Fruit fly (Drosophila melanogaster) whole organism, prepupa: ENCODE measurements around the gene CG17078.

Experiments
- Blimp-1 ChIP-seq: fragments of 200-800 bp; sonication (Bioruptor generic); optimal IDR thresholded peaks from 3 replicates; lab custom pipeline; 2017; ENCODE audit warnings: missing biosample characterization, missing genetic modification characterization, mild to moderate bottlenecking, moderate library complexity, missing genetic modification reagents
- CG10669 ChIP-seq: fragments of 200-800 bp; sonication (Bioruptor generic); optimal IDR thresholded peaks from 3 replicates; lab custom pipeline; 2018; ENCODE audit warnings: missing biosample characterization, mild to moderate bottlenecking, missing genetic modification characterization, moderate library complexity
- CG11294 ChIP-seq: fragments of 200-800 bp; sonication (Bioruptor generic); IDR thresholded peaks from 2 replicates; pipeline ENCODE4 v1.3.6; 2022; ENCODE audit warnings: missing biosample characterization, missing genetic modification characterization
- CG11762 ChIP-seq: fragments of 200-800 bp; sonication (Bioruptor generic); optimal IDR thresholded peaks from 3 replicates; lab custom pipeline; 2016; ENCODE audit warnings: missing biosample characterization, missing genetic modification characterization; ENCODE audit not compliant: insufficient read depth
- CG11902 ChIP-seq: fragments of 200-800 bp; sonication (Bioruptor generic); optimal IDR thresholded peaks from 3 replicates; lab custom pipeline; 2016; ENCODE audit warnings: missing biosample characterization, missing genetic modification characterization
- CG1621 ChIP-seq: fragments of 200-800 bp; sonication (Bioruptor generic); optimal IDR thresholded peaks from 3 replicates; lab custom pipeline; 2018; ENCODE audit warnings: missing biosample characterization, mild to moderate bottlenecking, missing genetic modification characterization
- CG3032 ChIP-seq: fragments of 200-800 bp; optimal IDR thresholded peaks from 2 replicates; lab custom pipeline; 2019; ENCODE audit warnings: missing biosample characterization, mild to moderate bottlenecking, missing genetic modification characterization, moderate library complexity
- CG31627 ChIP-seq: fragments of 200-800 bp; sonication (Bioruptor generic); optimal IDR thresholded peaks from 3 replicates; lab custom pipeline; 2016; ENCODE audit warnings: missing biosample characterization, missing genetic modification characterization
- CG32006 ChIP-seq: fragments of 200-800 bp; sonication (Bioruptor generic); optimal IDR thresholded peaks from 3 replicates; lab custom pipeline; 2017; ENCODE audit warnings: missing biosample characterization, mild to moderate bottlenecking, missing genetic modification characterization
- CG3919 ChIP-seq: fragments of 200-800 bp; sonication (Bioruptor generic); optimal IDR thresholded peaks from 3 replicates; lab custom pipeline; 2016; ENCODE audit warnings: missing biosample characterization, missing genetic modification characterization
- CG4318 ChIP-seq: fragments of 200-800 bp; sonication (Bioruptor generic); optimal IDR thresholded peaks from 3 replicates; lab custom pipeline; 2017; ENCODE audit warnings: missing biosample characterization, mild to moderate bottlenecking, missing genetic modification characterization
- CG6163 ChIP-seq: fragments of 200-800 bp; sonication (Bioruptor generic); IDR thresholded peaks from 3 replicates; pipeline ENCODE4 v1.3.6; 2022; ENCODE audit warnings: missing biosample characterization, missing genetic modification characterization
- CG6276 ChIP-seq: fragments of 200-800 bp; sonication (Bioruptor generic); optimal IDR thresholded peaks from 2 replicates; lab custom pipeline; 2017; ENCODE audit warnings: missing biosample characterization, mild to moderate bottlenecking, missing genetic modification characterization
- CG6808 ChIP-seq: fragments of 200-800 bp; sonication (Bioruptor generic); optimal IDR thresholded peaks from 3 replicates; lab custom pipeline; 2017; ENCODE audit warnings: missing biosample characterization, missing genetic modification characterization, mild to moderate bottlenecking, moderate library complexity, missing genetic modification reagents
- CG8119 ChIP-seq: fragments of 200-800 bp; sonication (Bioruptor generic); IDR thresholded peaks from 3 replicates; pipeline ENCODE4 v1.3.6; 2022; ENCODE audit warnings: missing biosample characterization, missing genetic modification characterization
- CG8632 ChIP-seq: fragments of 200-800 bp; sonication (Bioruptor generic); optimal IDR thresholded peaks from 3 replicates; lab custom pipeline; 2016; ENCODE audit warnings: missing biosample characterization, missing genetic modification characterization
- CG9139 ChIP-seq: fragments of 200-800 bp; sonication (Bioruptor generic); optimal IDR thresholded peaks from 3 replicates; lab custom pipeline; 2017; ENCODE audit warnings: missing biosample characterization, mild to moderate bottlenecking, missing genetic modification characterization
- Eip78C ChIP-seq: fragments of 200-800 bp; sonication (Bioruptor generic); peaks from one replicate; lab custom pipeline; 2016; ENCODE audit warnings: missing biosample characterization, missing genetic modification characterization
- Eip93F ChIP-seq: fragments of 200-800 bp; sonication (Bioruptor generic); optimal IDR thresholded peaks from 2 replicates; lab custom pipeline; 2016; ENCODE audit warnings: missing biosample characterization, mild to moderate bottlenecking, missing genetic modification characterization
- Ets21C ChIP-seq: fragments of 200-800 bp; sonication (Bioruptor generic); optimal IDR thresholded peaks from 3 replicates; lab custom pipeline; 2016; ENCODE audit warnings: missing biosample characterization, missing genetic modification characterization
- Ets96B ChIP-seq: fragments of 200-800 bp; optimal IDR thresholded peaks from 2 replicates; lab custom pipeline; 2019; ENCODE audit warnings: missing biosample characterization, mild to moderate bottlenecking, missing genetic modification characterization, moderate library complexity
- Gug ChIP-seq: fragments of 200-800 bp; sonication (Bioruptor generic); IDR thresholded peaks from 2 replicates; pipeline ENCODE4 v1.3.6; 2022; ENCODE audit warnings: missing biosample characterization, missing genetic modification characterization
- Hr38 ChIP-seq: sonication (Bioruptor generic); optimal IDR thresholded peaks from 2 replicates; lab custom pipeline; 2016; ENCODE audit warnings: missing biosample characterization, missing genetic modification characterization
- Hr39 ChIP-seq: fragments of 200-800 bp; sonication (Bioruptor generic); optimal IDR thresholded peaks from 2 replicates; lab custom pipeline; 2016; ENCODE audit warnings: missing biosample characterization, missing genetic modification characterization
- Hr4 ChIP-seq: fragments of 200-800 bp; sonication (Bioruptor generic); optimal IDR thresholded peaks from 3 replicates; lab custom pipeline; 2016; ENCODE audit warnings: missing biosample characterization, missing genetic modification characterization
- Met ChIP-seq: fragments of 200-800 bp; sonication (Bioruptor generic); optimal IDR thresholded peaks from 3 replicates; lab custom pipeline; 2016; ENCODE audit warnings: missing biosample characterization, missing genetic modification characterization
- OdsH ChIP-seq: fragments of 200-800 bp; sonication (Bioruptor generic); optimal IDR thresholded peaks from 3 replicates; lab custom pipeline; 2016; ENCODE audit warnings: missing biosample characterization, missing genetic modification characterization
- Smox ChIP-seq: fragments of 200-800 bp; sonication (Bioruptor generic); optimal IDR thresholded peaks from 3 replicates; lab custom pipeline; 2016; ENCODE audit warnings: missing biosample characterization, missing genetic modification characterization
- Sox102F ChIP-seq: fragments of 200-800 bp; sonication (Bioruptor generic); optimal IDR thresholded peaks from 2 replicates; lab custom pipeline; 2016; ENCODE audit warnings: missing biosample characterization, mild to moderate bottlenecking, missing genetic modification characterization
- Sox14 ChIP-seq: fragments of 200-800 bp; sonication (Bioruptor generic); optimal IDR thresholded peaks from 3 replicates; lab custom pipeline; 2016; ENCODE audit warnings: missing biosample characterization, missing genetic modification characterization
- achi ChIP-seq: fragments of 200-800 bp; sonication (Bioruptor generic); optimal IDR thresholded peaks from 3 replicates; lab custom pipeline; 2016; ENCODE audit warnings: missing biosample characterization, missing genetic modification characterization
- cyc ChIP-seq: fragments of 200-800 bp; sonication (Bioruptor generic); optimal IDR thresholded peaks from 3 replicates; lab custom pipeline; 2016; ENCODE audit warnings: missing biosample characterization, missing genetic modification characterization
- dac ChIP-seq: fragments of 200-800 bp; sonication (Bioruptor generic); optimal IDR thresholded peaks from 2 replicates; lab custom pipeline; 2017; ENCODE audit warnings: missing biosample characterization, mild to moderate bottlenecking, missing genetic modification characterization
- dsx ChIP-seq: fragments of 200-800 bp; optimal IDR thresholded peaks from 3 replicates; lab custom pipeline; 2019; ENCODE audit warnings: missing biosample characterization, mild to moderate bottlenecking, missing genetic modification characterization, moderate library complexity; ENCODE audit not compliant: poor library complexity, severe bottlenecking
- eg ChIP-seq: fragments of 200-800 bp; sonication (Bioruptor generic); IDR thresholded peaks from 3 replicates; pipeline ENCODE4 v1.3.6; 2022; ENCODE audit warnings: missing biosample characterization, missing genetic modification characterization
- esn ChIP-seq: fragments of 200-800 bp; sonication (Bioruptor generic); optimal IDR thresholded peaks from 2 replicates; lab custom pipeline; 2016; ENCODE audit warnings: missing biosample characterization, mild to moderate bottlenecking, missing genetic modification characterization, moderate library complexity
- fd59A ChIP-seq: fragments of 200-800 bp; sonication (Bioruptor generic); optimal IDR thresholded peaks from 2 replicates; lab custom pipeline; 2017; ENCODE audit warnings: missing biosample characterization, mild to moderate bottlenecking, missing genetic modification characterization, missing genetic modification reagents
- fkh ChIP-seq: fragments of 200-800 bp; sonication (Bioruptor generic); optimal IDR thresholded peaks from 3 replicates; lab custom pipeline; 2017; ENCODE audit warnings: missing biosample characterization, mild to moderate bottlenecking, missing genetic modification characterization, moderate library complexity
- lz ChIP-seq: fragments of 200-800 bp; sonication (Bioruptor generic); optimal IDR thresholded peaks from 3 replicates; lab custom pipeline; 2016; ENCODE audit warnings: missing biosample characterization, missing genetic modification characterization
- net ChIP-seq: fragments of 200-800 bp; sonication (Bioruptor generic); optimal IDR thresholded peaks from 3 replicates; lab custom pipeline; 2016; ENCODE audit warnings: missing biosample characterization, missing genetic modification characterization
- salr ChIP-seq, 2 experiments: fragments of 200-800 bp; sonication (Bioruptor generic); optimal IDR thresholded peaks; 3 replicates each; lab custom pipeline; 2016 to 2018; ENCODE audit warnings: missing biosample characterization in 2 of 2, missing genetic modification characterization in 2 of 2, mild to moderate bottlenecking in 1 of 2
- ss ChIP-seq, 2 experiments: fragments of 200-800 bp; sonication (Bioruptor generic); optimal IDR thresholded peaks; 2 replicates in 1 of 2; 3 replicates in 1 of 2; lab custom pipeline; 2017 to 2018; ENCODE audit warnings: mild to moderate bottlenecking in 2 of 2, missing biosample characterization in 2 of 2, missing genetic modification characterization in 2 of 2, moderate library complexity in 1 of 2
- svp ChIP-seq: fragments of 200-800 bp; sonication (Bioruptor generic); peaks from one replicate; lab custom pipeline; 2016; ENCODE audit warnings: missing biosample characterization, missing genetic modification characterization
- topi ChIP-seq: fragments of 200-800 bp; sonication (Bioruptor generic); optimal IDR thresholded peaks from 3 replicates; lab custom pipeline; 2016; ENCODE audit warnings: missing biosample characterization, missing genetic modification characterization

Gene CG17078

dm6 chr2L:267441-268089, 10.5 kb downstream of the CG17078 start, which contains the start of gene CG17075 (continued):
- TF ChIP-seq lz (GFP tag; lab: Kevin White, UChicago) (peak; percentile 75), svp (GFP tag; lab: Kevin White, UChicago) (no peak), fd59A (GFP tag; lab: Kevin White, UChicago) (peak; percentile 72), cyc (GFP tag; lab: Kevin White, UChicago) (peak; percentile 77), dac (peak; percentile 90), Hr38 (GFP tag; lab: Kevin White, UChicago) (no peak), CG10669 (GFP tag; lab: Kevin White, UChicago) (peak; percentile 80), CG32006 (GFP tag; lab: Kevin White, UChicago) (peak; percentile 96), Blimp-1 (GFP tag; lab: Kevin White, UChicago) (peak; percentile 46), ss (GFP tag; optimal IDR thresholded peaks at IDR 0.05; lab: Kevin White, UChicago) (peak; percentile 73 to 82), esn (GFP tag; lab: Kevin White, UChicago) (peak; percentile 88), Hr39 (peak; percentile 61), Eip78C (GFP tag; lab: Kevin White, UChicago) (peak; percentile 95), OdsH (GFP tag; lab: Kevin White, UChicago) (peak; percentile 92), Hr4 (GFP tag; lab: Kevin White, UChicago) (peak; percentile 95), CG6276 (peak; percentile 93), CG6163 (GFP tag; lab: Robert Waterston, UW) (peak; percentile 96), Met (GFP tag; lab: Kevin White, UChicago) (no peak), Eip93F (no peak), CG8632 (GFP tag; lab: Kevin White, UChicago) (peak; percentile 78), Sox102F (no peak), CG11762 (peak; percentile 82)

- TF ChIP-seq CG11762 (no peak), Sox102F (no peak), eg (GFP tag; lab: Robert Waterston, UW) (no peak), esn (GFP tag; lab: Kevin White, UChicago) (peak; percentile 8), fkh (no peak), Sox14 (peak; percentile 57), CG4318 (no peak), salr (GFP tag; optimal IDR thresholded peaks at IDR 0.05; lab: Kevin White, UChicago) (no peak)
These were observed 25.9 kb downstream of the CG17078 start, which contains the start of gene Rpp30 for dm6 chr2L:252174-252573. TSS of gene Rpp30 (minus strand) at chr2L:252373.

dm6 chr2L:250507-251215, 27.4 kb downstream of the CG17078 start, which contains the start of gene kis:
TSS of gene kis (minus strand) at chr2L:250823.
- TF ChIP-seq svp (GFP tag; lab: Kevin White, UChicago) (peak; percentile 40), CG6808 (peak; percentile 43), eg (GFP tag; lab: Robert Waterston, UW) (no peak; the same call in 2 of the 3 replicates), CG11294 (GFP tag; lab: Robert Waterston, UW) (no peak), CG9139 (GFP tag; lab: Kevin White, UChicago) (peak; percentile 39), ss (GFP tag; optimal IDR thresholded peaks at IDR 0.05; lab: Kevin White, UChicago) (peak; percentile 38 to 53), CG8632 (GFP tag; lab: Kevin White, UChicago) (peak; percentile 7), Ets21C (no peak), CG6276 (peak; percentile 57), CG6163 (GFP tag; lab: Robert Waterston, UW) (peak; percentile 67; the same call in 2 of the 3 replicates), Hr39 (peak; percentile 30), CG1621 (tag; lab: Kevin White, UChicago) (peak; percentile 23), Eip78C (GFP tag; lab: Kevin White, UChicago) (peak; percentile 84), achi (GFP tag; lab: Kevin White, UChicago) (peak; percentile 25), CG32006 (GFP tag; lab: Kevin White, UChicago) (peak; percentile 25), esn (GFP tag; lab: Kevin White, UChicago) (peak; percentile 47), dsx (peak; percentile 25), Blimp-1 (GFP tag; lab: Kevin White, UChicago) (peak; percentile 26), Ets96B (tag; lab: Kevin White, UChicago) (peak; percentile 22), CG11902 (no peak), Smox (GFP tag; lab: Kevin White, UChicago) (peak; percentile 15), CG3919 (peak; percentile 40), Sox14 (peak; percentile 73), CG31627 (GFP tag; lab: Kevin White, UChicago) (peak; percentile 16), OdsH (GFP tag; lab: Kevin White, UChicago) (peak; percentile 9), net (GFP tag; lab: Kevin White, UChicago) (peak; percentile 19), CG8119 (GFP tag; lab: Robert Waterston, UW) (peak; percentile 59; the same call in 2 of the 3 replicates), Gug (no peak), CG3032 (peak; percentile 30), topi (peak; percentile 17)
